Worm (Caenorhabditis elegans) whole organism, midembryonic: ENCODE results near the gene C23H3.9.

Experiments used
- T22C8.4 ChIP-seq: fragments of 200-800 bp; sonication (Bioruptor generic); IDR thresholded peaks from 2 replicates; pipeline ENCODE4 v1.3.6; 2022; ENCODE audit warnings: missing genetic modification characterization, missing compliant biosample characterization
- cog-1 ChIP-seq: sonication (generic microtip); optimal IDR thresholded peaks from 2 replicates; lab custom pipeline; 2016; ENCODE audit warnings: missing genetic modification characterization, missing compliant biosample characterization
- flt-1 ChIP-seq: fragments of 200-800 bp; sonication (Bioruptor generic); IDR thresholded peaks from 2 replicates; pipeline ENCODE4 v1.3.6; 2022; ENCODE audit warnings: missing genetic modification characterization, missing compliant biosample characterization
- klf-2 ChIP-seq: fragments of 200-800 bp; sonication (Bioruptor generic); conservative IDR thresholded peaks from 2 replicates; pipeline ENCODE4 v1.3.6; 2022; ENCODE audit warnings: missing genetic modification reagents, missing genetic modification characterization, missing compliant biosample characterization
- med-1 ChIP-seq: sonication (generic microtip); optimal IDR thresholded peaks from 2 replicates; lab custom pipeline; 2017; ENCODE audit warnings: missing genetic modification characterization, mild to moderate bottlenecking, missing compliant biosample characterization, antibody characterized with exemption, missing genetic modification reagents; ENCODE audit not compliant: insufficient read depth
- ref-1 ChIP-seq: fragments of 200-800 bp; sonication (Bioruptor generic); conservative IDR thresholded peaks from 2 replicates; pipeline ENCODE4 v1.3.6; 2022; ENCODE audit warnings: missing genetic modification reagents, missing genetic modification characterization, missing compliant biosample characterization
- tab-1 ChIP-seq: fragments of 200-800 bp; sonication (Bioruptor generic); IDR thresholded peaks from 2 replicates; pipeline ENCODE4 v1.3.6; 2022; ENCODE audit warnings: missing genetic modification characterization, missing compliant biosample characterization
- ztf-23 ChIP-seq: fragments of 200-800 bp; sonication (Bioruptor generic); IDR thresholded peaks from 2 replicates; pipeline ENCODE4 v1.3.6; 2022; ENCODE audit warnings: missing genetic modification reagents, missing genetic modification characterization, missing compliant biosample characterization
- ztf-29 ChIP-seq: fragments of 200-800 bp; sonication (Bioruptor generic); IDR thresholded peaks from 2 replicates; pipeline ENCODE4 v1.3.6; 2022; ENCODE audit warnings: missing genetic modification reagents, missing genetic modification characterization, missing compliant biosample characterization

Gene C23H3.9

ce11 chrII:79166-79565, at the start of gene C23H3.9:
Gene C23H3.9 (minus strand): TSS chrII:79266.
- TF ChIP-seq T22C8.4 (GFP tag; lab: Robert Waterston, UW), result no peak
- no peak for TF ChIP-seq ztf-23 (GFP tag; lab: Robert Waterston, UW)
- TF ChIP-seq med-1 (GFP tag; lab: Kevin White, UChicago), result no peak

DNA sequence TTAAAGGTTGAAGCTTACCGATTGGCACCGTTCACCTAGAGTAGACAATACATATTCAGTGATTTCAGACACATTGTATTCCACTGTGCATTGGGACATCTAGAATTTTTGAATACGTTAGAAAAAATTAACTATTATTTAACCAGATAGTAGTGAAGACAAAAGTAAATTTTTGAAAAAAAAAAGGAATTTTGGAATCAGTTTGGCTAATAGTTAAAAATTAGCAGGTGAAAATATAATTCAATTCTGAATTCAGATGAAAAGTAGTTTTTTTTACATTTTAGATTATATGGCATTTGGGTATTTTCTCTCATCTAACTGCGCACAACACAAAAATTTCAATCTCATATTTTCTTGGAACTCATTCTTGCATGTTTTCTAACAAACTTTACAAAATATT, 45.8 kb upstream of the C23H3.9 start, which contains the start of gene nmur-2:
TSS of gene nmur-2 (minus strand) at position 101 of the 400 bp plus-strand sequence.
- no peak for TF ChIP-seq tab-1 (GFP tag; lab: Robert Waterston, UW)
- no peak for TF ChIP-seq flt-1 (GFP tag; lab: Robert Waterston, UW)
- no peak for TF ChIP-seq ztf-29 (GFP tag; lab: Robert Waterston, UW)
- no peak for TF ChIP-seq cog-1 (tag; lab: Kevin White, UChicago)
- TF ChIP-seq ref-1 (GFP tag; lab: Robert Waterston, UW), result no peak
- TF ChIP-seq T22C8.4 (GFP tag; lab: Robert Waterston, UW), result no peak
- TF ChIP-seq ztf-23 (GFP tag; lab: Robert Waterston, UW), result no peak
- no peak for TF ChIP-seq klf-2 (GFP tag; lab: Robert Waterston, UW)
- TF ChIP-seq med-1 (GFP tag; lab: Kevin White, UChicago), result no peak

- TF ChIP-seq ztf-29 (GFP tag; lab: Robert Waterston, UW) (no peak), T22C8.4 (GFP tag; lab: Robert Waterston, UW) (no peak), med-1 (GFP tag; lab: Kevin White, UChicago) (no peak), flt-1 (GFP tag; lab: Robert Waterston, UW) (no peak), ztf-23 (GFP tag; lab: Robert Waterston, UW) (no peak), ref-1 (GFP tag; lab: Robert Waterston, UW) (no peak), klf-2 (GFP tag; lab: Robert Waterston, UW) (no peak), cog-1 (tag; lab: Kevin White, UChicago) (no peak), tab-1 (GFP tag; lab: Robert Waterston, UW) (no peak)
Observed at ce11 chrII:122494-122893, 43.4 kb upstream of the C23H3.9 start.

DNA sequence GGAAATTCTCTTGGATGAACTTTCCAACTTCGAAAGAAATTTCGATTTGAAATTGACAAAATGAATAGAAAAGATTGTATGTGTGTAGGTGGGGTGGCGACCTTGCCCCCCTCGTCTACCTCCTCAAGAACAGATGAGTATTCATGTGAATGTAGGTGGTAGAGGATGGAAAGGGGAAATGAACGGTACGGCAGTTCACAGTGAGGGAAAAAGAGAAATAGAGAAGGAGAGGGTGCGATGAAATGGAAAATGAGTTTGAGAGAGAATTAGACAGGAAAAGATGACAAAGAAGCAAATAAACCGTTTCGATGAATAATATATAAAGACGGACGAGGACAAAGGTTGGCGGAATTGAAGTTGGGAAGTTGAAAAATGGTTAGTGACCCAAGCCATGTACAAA, 42.9 kb upstream of the C23H3.9 start:
- TF ChIP-seq cog-1 (tag; lab: Kevin White, UChicago) (no peak), ztf-23 (GFP tag; lab: Robert Waterston, UW) (peak; percentile 61; the same call in 1 of the 2 replicates), tab-1 (GFP tag; lab: Robert Waterston, UW) (0 out of 2 replicates have a peak, but pooled peaks have one; percentile 57), med-1 (GFP tag; lab: Kevin White, UChicago) (no peak), ztf-29 (GFP tag; lab: Robert Waterston, UW) (no peak), flt-1 (GFP tag; lab: Robert Waterston, UW) (no peak)

- TF ChIP-seq flt-1 (GFP tag; lab: Robert Waterston, UW) (no peak), ref-1 (GFP tag; lab: Robert Waterston, UW) (no peak), klf-2 (GFP tag; lab: Robert Waterston, UW) (no peak), cog-1 (tag; lab: Kevin White, UChicago) (no peak), tab-1 (GFP tag; lab: Robert Waterston, UW) (no peak), T22C8.4 (GFP tag; lab: Robert Waterston, UW) (no peak), med-1 (GFP tag; lab: Kevin White, UChicago) (no peak), ztf-23 (GFP tag; lab: Robert Waterston, UW) (no peak), ztf-29 (GFP tag; lab: Robert Waterston, UW) (no peak)
Observed at ce11 chrII:121121-121520, 42.1 kb upstream of the C23H3.9 start, which contains the start of gene K10B4.3. Gene K10B4.3 (minus strand): TSS chrII:121221.

DNA sequence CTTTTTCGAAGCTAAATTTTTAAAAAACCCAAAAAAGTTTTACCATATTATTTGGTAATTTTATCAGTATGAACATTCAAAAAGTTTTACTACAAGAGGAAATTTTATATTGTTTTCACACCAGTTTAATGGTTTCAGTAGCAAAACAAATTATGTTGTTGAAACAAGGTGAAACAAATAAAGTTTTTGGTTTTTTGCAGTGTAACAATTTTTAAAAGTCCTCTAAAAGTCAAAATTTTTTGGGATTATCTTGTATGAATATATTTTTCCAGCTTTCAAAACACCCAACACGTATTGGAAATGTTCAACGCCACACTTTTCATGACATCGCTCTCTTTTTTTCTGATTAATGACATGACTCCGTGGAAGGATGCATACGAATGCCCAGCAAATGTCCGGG, 37.9 kb upstream of the C23H3.9 start, which contains the start of gene srt-54:
TSS of gene srt-54 (plus strand) at position 301 of the 400 bp plus-strand sequence.
- TF ChIP-seq ztf-29 (GFP tag; lab: Robert Waterston, UW), result no peak
- no peak for TF ChIP-seq med-1 (GFP tag; lab: Kevin White, UChicago)
- no peak for TF ChIP-seq ref-1 (GFP tag; lab: Robert Waterston, UW)
- TF ChIP-seq klf-2 (GFP tag; lab: Robert Waterston, UW), result no peak
- no peak for TF ChIP-seq tab-1 (GFP tag; lab: Robert Waterston, UW)
- no peak for TF ChIP-seq flt-1 (GFP tag; lab: Robert Waterston, UW)
- TF ChIP-seq ztf-23 (GFP tag; lab: Robert Waterston, UW), result no peak
- TF ChIP-seq cog-1 (tag; lab: Kevin White, UChicago), result no peak
- TF ChIP-seq T22C8.4 (GFP tag; lab: Robert Waterston, UW), result no peak

DNA sequence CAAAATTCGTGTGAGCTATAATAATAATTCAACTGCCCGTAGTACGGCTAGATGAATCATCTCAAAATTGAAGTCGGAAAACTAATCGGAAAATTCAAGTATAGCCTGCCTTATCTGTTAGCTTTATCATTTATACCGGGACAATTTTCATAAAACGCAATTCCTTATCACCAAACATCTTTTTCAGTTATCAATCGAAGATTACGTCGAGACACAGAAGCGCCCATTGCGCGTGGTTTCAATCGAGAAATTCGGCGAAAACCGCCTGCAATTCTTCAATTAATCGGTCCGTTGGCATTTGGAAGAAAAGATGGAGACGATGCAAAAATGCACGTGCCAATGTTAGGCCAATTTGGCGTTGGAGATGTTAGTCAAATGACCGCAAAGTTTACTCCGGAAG, 33.2 kb upstream of the C23H3.9 start:
- no peak for TF ChIP-seq med-1 (GFP tag; lab: Kevin White, UChicago)
- TF ChIP-seq ztf-23 (GFP tag; lab: Robert Waterston, UW), result no peak
- TF ChIP-seq T22C8.4 (GFP tag; lab: Robert Waterston, UW), result no peak
- no peak for TF ChIP-seq cog-1 (tag; lab: Kevin White, UChicago)
- TF ChIP-seq ztf-29 (GFP tag; lab: Robert Waterston, UW), result no peak
- TF ChIP-seq tab-1 (GFP tag; lab: Robert Waterston, UW), result no peak
- no peak for TF ChIP-seq klf-2 (GFP tag; lab: Robert Waterston, UW)
- no peak for TF ChIP-seq flt-1 (GFP tag; lab: Robert Waterston, UW)
- TF ChIP-seq ref-1 (GFP tag; lab: Robert Waterston, UW), result no peak

ce11 chrII:111267-111666, 32.2 kb upstream of the C23H3.9 start, which contains the start of gene C50D2.1:
Gene C50D2.1 (plus strand): TSS chrII:111567.
- no peak for TF ChIP-seq tab-1 (GFP tag; lab: Robert Waterston, UW)
- TF ChIP-seq ref-1 (GFP tag; lab: Robert Waterston, UW), result no peak
- TF ChIP-seq klf-2 (GFP tag; lab: Robert Waterston, UW), result no peak
- no peak for TF ChIP-seq T22C8.4 (GFP tag; lab: Robert Waterston, UW)
- no peak for TF ChIP-seq ztf-23 (GFP tag; lab: Robert Waterston, UW)
- TF ChIP-seq cog-1 (tag; lab: Kevin White, UChicago), result no peak
- no peak for TF ChIP-seq med-1 (GFP tag; lab: Kevin White, UChicago)
- TF ChIP-seq ztf-29 (GFP tag; lab: Robert Waterston, UW), result no peak
- no peak for TF ChIP-seq flt-1 (GFP tag; lab: Robert Waterston, UW)

DNA sequence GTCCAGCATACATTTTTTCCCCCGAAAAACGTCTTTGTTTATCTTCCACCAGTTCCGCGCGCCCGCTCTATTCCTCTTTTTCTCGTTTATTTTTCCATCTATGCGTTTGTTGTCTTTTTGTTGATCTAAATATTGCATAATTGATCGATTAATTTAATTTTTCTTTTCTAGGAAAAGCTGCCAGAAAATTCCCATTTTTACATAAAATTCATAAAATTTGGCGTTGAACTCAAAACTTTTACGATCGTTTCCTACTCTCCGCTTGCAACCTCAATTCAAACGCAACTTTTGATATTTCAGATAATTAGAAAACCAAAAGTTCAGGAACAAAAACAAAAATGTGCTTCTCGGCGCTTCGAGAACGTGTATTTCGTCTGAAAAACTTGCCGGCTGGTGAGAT, 29.8 kb upstream of the C23H3.9 start, which contains the start of gene C50D2.2:
TSS of gene C50D2.2 (plus strand) at position 301 of the 400 bp plus-strand sequence.
- TF ChIP-seq med-1 (GFP tag; lab: Kevin White, UChicago), result no peak
- no peak for TF ChIP-seq tab-1 (GFP tag; lab: Robert Waterston, UW)
- TF ChIP-seq klf-2 (GFP tag; lab: Robert Waterston, UW), result no peak
- TF ChIP-seq ztf-23 (GFP tag; lab: Robert Waterston, UW), result no peak
